Worm (Caenorhabditis elegans) whole organism, L1 larva: ENCODE data around the gene clc-25.

Experiments
- C16A3.4 ChIP-seq: fragments of 150-350 bp; optimal IDR thresholded peaks from 2 replicates; lab custom pipeline; 2014; ENCODE audit warnings: missing biosample characterization, missing genetic modification characterization
- F16B12.6 ChIP-seq: fragments of 150-350 bp; optimal IDR thresholded peaks from 2 replicates; lab custom pipeline; 2014; ENCODE audit warnings: missing biosample characterization, missing genetic modification characterization
- Y116A8C.19 ChIP-seq: sonication (generic microtip); optimal IDR thresholded peaks from 2 replicates; lab custom pipeline; 2016; ENCODE audit warnings: missing compliant biosample characterization, missing genetic modification characterization, borderline replicate concordance
- aha-1 ChIP-seq: fragments of 150-350 bp; optimal IDR thresholded peaks from 2 replicates; lab custom pipeline; 2014; ENCODE audit warnings: missing biosample characterization, missing genetic modification characterization
- alr-1 ChIP-seq: fragments of 200-800 bp; sonication (Bioruptor generic); optimal IDR thresholded peaks from 2 replicates; lab custom pipeline; 2018; ENCODE audit warnings: borderline replicate concordance, mild to moderate bottlenecking, missing genetic modification characterization, missing compliant biosample characterization
- ama-1 ChIP-seq: fragments of 150-350 bp; optimal IDR thresholded peaks from 2 replicates; lab custom pipeline; 2014
- ceh-8 ChIP-seq: fragments of 200-800 bp; sonication (Bioruptor generic); optimal IDR thresholded peaks from 2 replicates; lab custom pipeline; 2018; ENCODE audit warnings: mild to moderate bottlenecking, missing genetic modification characterization, moderate library complexity, missing compliant biosample characterization
- dpl-1 ChIP-seq, 3 experiments: fragments of 150-350 bp in 2 of 3; sonication (generic microtip) in 1 of 3; optimal IDR thresholded peaks; 2 replicates each; lab custom pipeline; 2014 to 2017; ENCODE audit warnings: missing biosample characterization in 3 of 3, missing genetic modification characterization in 3 of 3, missing genetic modification reagents in 3 of 3
- dsc-1 ChIP-seq: sonication (generic microtip); optimal IDR thresholded peaks from 2 replicates; lab custom pipeline; 2016; ENCODE audit warnings: mild to moderate bottlenecking, missing genetic modification characterization, missing compliant biosample characterization
- efl-1 ChIP-seq, 4 experiments: fragments of 150-350 bp; optimal IDR thresholded peaks in 3 of 4; peaks in 1 of 4; 1 replicate in 1 of 4; 2 replicates in 3 of 4; lab custom pipeline; 2014; ENCODE audit warnings: missing biosample characterization in 2 of 4, missing genetic modification characterization in 2 of 4, missing genetic modification reagents in 2 of 4
- egl-13 ChIP-seq: sonication (generic microtip); optimal IDR thresholded peaks from 2 replicates; lab custom pipeline; 2016; ENCODE audit warnings: missing genotype, missing genetic modification reagents, missing genetic modification characterization, missing compliant biosample characterization
- egl-27 ChIP-seq, 2 experiments: fragments of 150-350 bp in 1 of 2; sonication (generic microtip); optimal IDR thresholded peaks; 3 replicates each; lab custom pipeline; 2017 to 2018; ENCODE audit warnings: missing biosample characterization in 2 of 2, missing genetic modification characterization in 2 of 2, missing genetic modification reagents in 2 of 2
- ets-5 ChIP-seq: fragments of 200-800 bp; sonication (Bioruptor generic); IDR thresholded peaks from 2 replicates; pipeline ENCODE4 v1.3.6; 2022; ENCODE audit warnings: missing genetic modification characterization, missing compliant biosample characterization
- fkh-10 ChIP-seq: sonication (generic microtip); optimal IDR thresholded peaks from 2 replicates; lab custom pipeline; 2017; ENCODE audit warnings: missing biosample characterization, missing genetic modification reagents, missing genetic modification characterization
- fkh-8 ChIP-seq: sonication (generic microtip); optimal IDR thresholded peaks from 2 replicates; lab custom pipeline; 2016; ENCODE audit warnings: mild to moderate bottlenecking, missing genetic modification characterization, missing compliant biosample characterization
- hlh-4 ChIP-seq: sonication (generic microtip); optimal IDR thresholded peaks from 2 replicates; lab custom pipeline; 2016; ENCODE audit warnings: mild to moderate bottlenecking, missing genetic modification characterization, missing compliant biosample characterization
- irx-1 ChIP-seq: sonication (generic microtip); optimal IDR thresholded peaks from 2 replicates; lab custom pipeline; 2016; ENCODE audit warnings: missing genetic modification characterization, missing compliant biosample characterization
- isw-1 ChIP-seq: fragments of 200-800 bp; sonication (Bioruptor generic); IDR thresholded peaks from 2 replicates; pipeline ENCODE4 v1.3.6; 2022; ENCODE audit warnings: missing genetic modification characterization, missing compliant biosample characterization
- jun-1 ChIP-seq: fragments of 150-350 bp; optimal IDR thresholded peaks from 2 replicates; lab custom pipeline; 2014; ENCODE audit warnings: missing biosample characterization, missing genetic modification reagents, missing genetic modification characterization
- lin-13 ChIP-seq: fragments of 150-350 bp; optimal IDR thresholded peaks from 2 replicates; lab custom pipeline; 2014; ENCODE audit warnings: missing biosample characterization, missing genetic modification reagents, missing genetic modification characterization
- lin-15B ChIP-seq: fragments of 150-350 bp; sonication (generic microtip); optimal IDR thresholded peaks from 3 replicates; lab custom pipeline; 2014; ENCODE audit warnings: missing biosample characterization, missing genetic modification characterization
- lin-35 ChIP-seq, 2 experiments: fragments of 150-350 bp; optimal IDR thresholded peaks; 2 replicates each; lab custom pipeline; 2014; ENCODE audit warnings: missing biosample characterization in 2 of 2, missing genetic modification characterization in 2 of 2, missing genetic modification reagents in 2 of 2
- lin-39 ChIP-seq: fragments of 150-350 bp; optimal IDR thresholded peaks from 2 replicates; lab custom pipeline; 2014; ENCODE audit warnings: missing biosample characterization, missing genetic modification reagents, missing genetic modification characterization
- mab-9 ChIP-seq: fragments of 200-800 bp; sonication (Bioruptor generic); IDR thresholded peaks from 2 replicates; pipeline ENCODE4 v1.3.6; 2022; ENCODE audit warnings: missing genetic modification reagents, missing genetic modification characterization, missing compliant biosample characterization
- mef-2 ChIP-seq: fragments of 150-350 bp; optimal IDR thresholded peaks from 2 replicates; lab custom pipeline; 2014; ENCODE audit warnings: missing biosample characterization, missing genetic modification characterization
- mep-1 ChIP-seq: fragments of 150-350 bp; optimal IDR thresholded peaks from 2 replicates; lab custom pipeline; 2014; ENCODE audit warnings: missing biosample characterization, missing genetic modification characterization
- nhr-11 ChIP-seq: fragments of 150-350 bp; optimal IDR thresholded peaks from 2 replicates; lab custom pipeline; 2014; ENCODE audit warnings: missing biosample characterization, missing genetic modification characterization
- nhr-12 ChIP-seq: sonication (generic microtip); optimal IDR thresholded peaks from 2 replicates; lab custom pipeline; 2017; ENCODE audit warnings: missing biosample characterization, missing genetic modification characterization
- nhr-47 ChIP-seq: sonication (generic microtip); optimal IDR thresholded peaks from 2 replicates; lab custom pipeline; 2016; ENCODE audit warnings: mild to moderate bottlenecking, missing genetic modification characterization, moderate library complexity, missing compliant biosample characterization
- nhr-85 ChIP-seq: sonication (generic microtip); peaks from one replicate; lab custom pipeline; 2016; ENCODE audit warnings: missing genetic modification characterization, inconsistent platforms, missing compliant biosample characterization
- pax-3 ChIP-seq: fragments of 200-800 bp; sonication (Bioruptor generic); optimal IDR thresholded peaks from 2 replicates; lab custom pipeline; 2018; ENCODE audit warnings: mild to moderate bottlenecking, missing genetic modification characterization, moderate library complexity, missing compliant biosample characterization
- rnt-1 ChIP-seq: sonication (generic microtip); optimal IDR thresholded peaks from 2 replicates; lab custom pipeline; 2016; ENCODE audit warnings: mild to moderate bottlenecking, missing genetic modification characterization, moderate library complexity, missing compliant biosample characterization
- snpc-4 ChIP-seq: fragments of 150-350 bp; optimal IDR thresholded peaks from 2 replicates; lab custom pipeline; 2014; ENCODE audit warnings: missing biosample characterization, missing genetic modification characterization
- tbx-2 ChIP-seq: sonication (generic microtip); optimal IDR thresholded peaks from 2 replicates; lab custom pipeline; 2016; ENCODE audit warnings: missing genetic modification characterization, missing compliant biosample characterization
- unc-130 ChIP-seq: fragments of 150-350 bp; optimal IDR thresholded peaks from 2 replicates; lab custom pipeline; 2017; ENCODE audit warnings: missing biosample characterization, missing genetic modification characterization, inconsistent platforms
- unc-62 ChIP-seq: fragments of 150-350 bp; optimal IDR thresholded peaks from 2 replicates; lab custom pipeline; 2014; ENCODE audit warnings: missing biosample characterization, missing genetic modification reagents, missing genetic modification characterization
- unc-98 ChIP-seq: fragments of 200-800 bp; sonication (Bioruptor generic); IDR thresholded peaks from 2 replicates; pipeline ENCODE4 v1.3.6; 2022; ENCODE audit warnings: missing genetic modification characterization, missing compliant biosample characterization
- ztf-11 ChIP-seq, 2 experiments: sonication (generic microtip); optimal IDR thresholded peaks; 2 replicates each; lab custom pipeline; 2016 to 2017; ENCODE audit warnings: missing genetic modification characterization in 2 of 2, missing biosample characterization in 1 of 2, missing compliant biosample characterization in 1 of 2

clc-25 gene

DNA sequence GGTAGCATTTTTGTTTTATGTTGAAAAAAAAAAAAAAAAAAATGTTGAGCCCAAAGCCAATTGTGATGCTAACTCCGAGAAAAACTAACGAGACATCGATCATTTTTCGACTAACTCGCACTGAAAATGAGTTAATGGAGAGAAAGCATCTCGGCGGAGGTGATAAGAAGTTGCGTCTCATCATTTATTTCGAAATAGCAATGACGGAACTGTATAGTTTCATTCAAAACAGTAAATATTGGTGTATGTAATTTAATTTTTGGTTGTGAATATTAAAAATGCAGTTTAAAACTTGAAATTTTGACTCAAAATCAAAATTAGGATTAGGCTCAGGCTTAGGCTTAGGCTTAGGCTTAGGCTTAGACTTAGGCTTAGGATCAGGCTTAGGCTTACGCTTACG is at the start of gene clc-25:
Gene clc-25, minus strand, starts transcription at position 101 of the 400 bp plus-strand sequence.
- no peak for TF ChIP-seq lin-13 (GFP tag; lab: Kevin White, UChicago)
- TF ChIP-seq irx-1 (tag; lab: Kevin White, UChicago): no peak
- no peak for TF ChIP-seq dpl-1 (GFP tag; optimal IDR thresholded peaks at IDR 0.05; lab: Kevin White, UChicago)
- no peak for TF ChIP-seq fkh-10
- no peak for TF ChIP-seq isw-1 (GFP tag; lab: Robert Waterston, UW)
- TF ChIP-seq C16A3.4: no peak
- no peak for TF ChIP-seq Y116A8C.19 (tag; lab: Kevin White, UChicago)
- TF ChIP-seq lin-15B (tag; lab: Kevin White, UChicago): no peak
- TF ChIP-seq ets-5: no peak
- TF ChIP-seq aha-1 (tag; lab: Kevin White, UChicago): no peak
- TF ChIP-seq ceh-8 (GFP tag; lab: Kevin White, UChicago): no peak
- TF ChIP-seq egl-27 (tag; optimal IDR thresholded peaks at IDR 0.05; lab: Kevin White, UChicago): no peak
- no peak for TF ChIP-seq nhr-11 (tag; lab: Kevin White, UChicago)
- no peak for TF ChIP-seq hlh-4 (tag; lab: Kevin White, UChicago)
- TF ChIP-seq mep-1 (tag; lab: Kevin White, UChicago): no peak
- TF ChIP-seq F16B12.6: no peak
- TF ChIP-seq egl-13 (tag; lab: Kevin White, UChicago): no peak
- no peak for TF ChIP-seq nhr-12 (tag; lab: Kevin White, UChicago)

DNA sequence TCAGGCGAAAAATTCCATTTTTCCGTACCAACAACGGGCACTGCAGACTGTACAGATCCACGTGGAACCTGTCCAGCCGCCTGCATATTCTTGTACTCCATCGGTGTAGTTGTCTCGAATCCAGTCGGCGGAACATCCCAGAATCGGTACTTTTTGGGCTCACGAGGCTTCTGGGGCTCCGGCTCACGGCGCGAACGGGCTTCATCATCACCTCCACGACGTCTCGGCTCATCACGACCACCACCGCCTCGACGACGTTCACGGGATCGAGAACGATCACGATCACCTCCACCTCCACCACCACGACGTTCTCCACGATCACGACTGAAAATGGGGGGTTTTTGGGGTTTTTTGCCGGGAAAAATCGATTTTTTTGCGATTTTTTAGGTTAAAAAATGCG is 48.0 kb upstream of the clc-25 start:
- no peak for TF ChIP-seq ets-5
- TF ChIP-seq nhr-85: no peak
- no peak for TF ChIP-seq mab-9
- TF ChIP-seq jun-1 (tag; lab: Kevin White, UChicago): no peak
- TF ChIP-seq nhr-12 (tag; lab: Kevin White, UChicago): no peak
- TF ChIP-seq, all 84 proteins: peak for 0

DNA sequence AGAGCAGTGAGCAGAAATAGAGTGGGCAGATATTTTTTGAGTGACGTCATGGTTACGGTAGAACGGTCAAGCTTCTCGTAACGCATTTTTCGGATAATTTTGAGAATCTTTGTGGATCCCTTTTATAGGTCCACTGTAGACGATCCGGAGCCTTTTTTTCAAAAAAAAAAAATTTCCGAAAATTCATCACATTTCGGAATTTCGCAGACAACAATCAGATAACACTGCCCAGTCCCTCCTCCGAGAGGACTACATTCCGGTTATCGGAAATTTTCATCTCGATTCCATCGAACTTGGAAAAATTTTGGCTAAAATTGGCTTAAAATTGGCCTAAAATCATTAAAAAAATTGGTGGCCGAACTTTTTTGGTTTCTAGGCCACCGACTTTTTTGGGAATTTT is 33.8 kb upstream of the clc-25 start, which contains the start of gene BE0003N10.6:
Gene BE0003N10.6, minus strand, starts transcription at position 101 of the 400 bp plus-strand sequence.
- no peak for TF ChIP-seq efl-1 (optimal IDR thresholded peaks at IDR 0.05; lab: Kevin White, UChicago)
- TF ChIP-seq efl-1 (GFP tag; optimal IDR thresholded peaks at IDR 0.05 in 1 of 2; lab: Kevin White, UChicago): peak in 1 of 2 experiments; percentile 66
- TF ChIP-seq pax-3 (tag; lab: Kevin White, UChicago): no peak
- TF ChIP-seq alr-1 (tag; lab: Kevin White, UChicago): no peak
- no peak for TF ChIP-seq tbx-2 (tag; lab: Kevin White, UChicago)

DNA sequence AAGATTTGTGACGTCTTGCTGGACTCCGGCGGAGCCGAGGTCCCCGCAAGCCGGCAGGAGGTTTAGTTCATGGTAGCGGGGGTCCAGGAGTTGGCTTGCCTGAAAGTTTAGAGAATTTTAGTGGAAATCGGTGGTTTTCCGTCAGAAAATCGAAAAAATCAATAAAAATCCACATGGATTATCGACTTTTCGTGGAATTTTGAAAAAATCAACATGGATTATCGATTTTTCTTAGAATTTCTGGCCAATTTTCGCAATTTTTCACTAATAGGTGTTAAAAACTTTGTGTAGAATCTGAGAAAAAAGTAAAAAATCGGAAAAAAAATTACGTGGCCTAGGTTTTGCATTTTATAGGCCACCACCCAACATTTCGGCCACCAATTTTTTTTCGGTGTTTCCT is 32.7 kb upstream of the clc-25 start:
- no peak for TF ChIP-seq ama-1 (lab: Kevin White, UChicago)
- TF ChIP-seq lin-15B (tag; lab: Kevin White, UChicago): no peak
- no peak for TF ChIP-seq nhr-47
- no peak for TF ChIP-seq rnt-1
- TF ChIP-seq Y116A8C.19 (tag; lab: Kevin White, UChicago): no peak
- TF ChIP-seq dsc-1 (tag; lab: Kevin White, UChicago): no peak
- no peak for TF ChIP-seq mef-2 (tag; lab: Kevin White, UChicago)
- no peak for TF ChIP-seq lin-39 (tag; lab: Kevin White, UChicago)
- no peak for TF ChIP-seq C16A3.4
- no peak for TF ChIP-seq unc-62 (GFP tag; lab: Kevin White, UChicago)
- no peak for TF ChIP-seq snpc-4 (tag; lab: Kevin White, UChicago)
- TF ChIP-seq unc-130: no peak
- no peak for TF ChIP-seq efl-1 (optimal IDR thresholded peaks at IDR 0.05; lab: Kevin White, UChicago)
- no peak for TF ChIP-seq efl-1 (GFP tag; optimal IDR thresholded peaks at IDR 0.05 in 1 of 2; lab: Kevin White, UChicago)
- TF ChIP-seq lin-35 (GFP tag; optimal IDR thresholded peaks at IDR 0.05; lab: Kevin White, UChicago): no peak
- TF ChIP-seq ztf-11 (tag; optimal IDR thresholded peaks at IDR 0.05; lab: Kevin White, UChicago): no peak
- TF ChIP-seq unc-98 (GFP tag; lab: Robert Waterston, UW): no peak
- no peak for TF ChIP-seq fkh-8 (tag; lab: Kevin White, UChicago)
